Fruit fly (Drosophila melanogaster) whole organism, embryonic: ENCODE data around the gene cdi.
A peak's percentile ranks its signal among the peaks of the same experiment; 100 is the strongest.

Experiments used
- Antp ChIP-seq: fragments of 200-800 bp; sonication (Bioruptor generic); optimal IDR thresholded peaks from 3 replicates; lab custom pipeline; 2016; ENCODE audit warnings: missing biosample characterization, missing genetic modification characterization
- Asciz ChIP-seq: fragments of 200-800 bp; sonication (Bioruptor generic); optimal IDR thresholded peaks from 2 replicates; lab custom pipeline; 2017; ENCODE audit warnings: missing biosample characterization, mild to moderate bottlenecking, missing genetic modification characterization, missing genetic modification reagents
- Awh ChIP-seq: fragments of 200-800 bp; sonication (Bioruptor generic); IDR thresholded peaks from 2 replicates; pipeline ENCODE4, ENCODE4 v1.3.6; 2022; ENCODE audit warnings: missing biosample characterization, missing genetic modification characterization
- CG10147 ChIP-seq: fragments of 200-800 bp; sonication (Bioruptor generic); optimal IDR thresholded peaks from 2 replicates; lab custom pipeline; 2019; ENCODE audit warnings: missing biosample characterization, mild to moderate bottlenecking, missing genetic modification characterization, moderate library complexity
- CG10274 ChIP-seq: fragments of 200-800 bp; sonication (Bioruptor generic); optimal IDR thresholded peaks from 3 replicates; lab custom pipeline; 2017; ENCODE audit warnings: missing biosample characterization, mild to moderate bottlenecking, missing genetic modification characterization
- CG11093 ChIP-seq: fragments of 200-800 bp; sonication (Bioruptor generic); IDR thresholded peaks from 3 replicates; pipeline ENCODE4 v1.3.6; 2022; ENCODE audit warnings: missing biosample characterization, missing genetic modification characterization
- CG11456 ChIP-seq: fragments of 200-800 bp; sonication (Bioruptor generic); IDR thresholded peaks from 3 replicates; pipeline ENCODE4 v1.3.6; 2022; ENCODE audit warnings: missing biosample characterization, missing genetic modification characterization
- CG12391 ChIP-seq: fragments of 200-800 bp; sonication (Bioruptor generic); optimal IDR thresholded peaks from 3 replicates; lab custom pipeline; 2018; ENCODE audit warnings: missing biosample characterization, mild to moderate bottlenecking, missing genetic modification characterization, moderate library complexity
- CG13424 ChIP-seq: fragments of 200-800 bp; sonication (Bioruptor generic); optimal IDR thresholded peaks from 2 replicates; lab custom pipeline; 2019; ENCODE audit warnings: missing biosample characterization, mild to moderate bottlenecking, missing genetic modification characterization, moderate library complexity
- CG14860 ChIP-seq: fragments of 200-800 bp; sonication (Bioruptor generic); IDR thresholded peaks from 3 replicates; pipeline ENCODE4 v1.3.6; 2022; ENCODE audit warnings: missing biosample characterization, missing genetic modification characterization; ENCODE audit not compliant: partially characterized antibody
- CG1529 ChIP-seq: fragments of 200-800 bp; sonication (Bioruptor generic); optimal IDR thresholded peaks from 3 replicates; lab custom pipeline; 2018; ENCODE audit warnings: missing biosample characterization, missing genetic modification characterization
- CG17359 ChIP-seq: fragments of 200-800 bp; sonication (Bioruptor generic); optimal IDR thresholded peaks from 3 replicates; lab custom pipeline; 2018; ENCODE audit warnings: missing biosample characterization, mild to moderate bottlenecking, missing genetic modification characterization, moderate library complexity
- CG1832 ChIP-seq: fragments of 200-800 bp; sonication (Bioruptor generic); optimal IDR thresholded peaks from 2 replicates; lab custom pipeline; 2017; ENCODE audit warnings: missing biosample characterization, mild to moderate bottlenecking, missing genetic modification characterization, inconsistent platforms
- CG2199 ChIP-seq: fragments of 200-800 bp; sonication (Bioruptor generic); IDR thresholded peaks from 3 replicates; pipeline ENCODE4 v1.3.6; 2022; ENCODE audit warnings: missing biosample characterization, missing genetic modification characterization
- CG30020 ChIP-seq: fragments of 200-800 bp; optimal IDR thresholded peaks from 2 replicates; lab custom pipeline; 2019; ENCODE audit warnings: missing biosample characterization, mild to moderate bottlenecking, missing genetic modification characterization, moderate library complexity
- CG3163 ChIP-seq: fragments of 200-800 bp; sonication (Bioruptor generic); optimal IDR thresholded peaks from 3 replicates; lab custom pipeline; 2016; ENCODE audit warnings: missing biosample characterization, missing genetic modification characterization
- CG33557 ChIP-seq: fragments of 200-800 bp; sonication (Bioruptor generic); optimal IDR thresholded peaks from 2 replicates; lab custom pipeline; 2019; ENCODE audit warnings: missing biosample characterization, mild to moderate bottlenecking, missing genetic modification characterization, moderate library complexity
- CG43689 ChIP-seq: fragments of 200-800 bp; sonication (Bioruptor generic); IDR thresholded peaks from 2 replicates; pipeline ENCODE4 v1.3.6; 2022; ENCODE audit warnings: missing biosample characterization, missing genetic modification characterization
- CG4424 ChIP-seq: fragments of 200-800 bp; sonication (Bioruptor generic); optimal IDR thresholded peaks from 3 replicates; lab custom pipeline; 2016; ENCODE audit warnings: missing biosample characterization, missing genetic modification characterization
- CG4707 ChIP-seq: fragments of 200-800 bp; sonication (Bioruptor generic); optimal IDR thresholded peaks from 2 replicates; lab custom pipeline; 2018; ENCODE audit warnings: missing biosample characterization, mild to moderate bottlenecking, missing genetic modification characterization, moderate library complexity
- CG6254 ChIP-seq: fragments of 200-800 bp; sonication (Bioruptor generic); optimal IDR thresholded peaks from 3 replicates; lab custom pipeline; 2017; ENCODE audit warnings: mild to moderate bottlenecking, missing biosample characterization, missing genetic modification reagents, missing genetic modification characterization
- CG6765 ChIP-seq: fragments of 200-800 bp; sonication (Bioruptor generic); optimal IDR thresholded peaks from 3 replicates; lab custom pipeline; 2017; ENCODE audit warnings: missing biosample characterization, mild to moderate bottlenecking, missing genetic modification characterization
- CG8478 ChIP-seq: fragments of >200 bp; optimal IDR thresholded peaks from 2 replicates; lab custom pipeline; 2018
- CG9215 ChIP-seq: fragments of 200-800 bp; sonication (Bioruptor generic); IDR thresholded peaks from 2 replicates; pipeline ENCODE4 v1.3.6; 2022; ENCODE audit warnings: missing biosample characterization, missing genetic modification characterization
- Dip2 ChIP-seq: fragments of 200-800 bp; sonication (Bioruptor generic); IDR thresholded peaks from 2 replicates; pipeline ENCODE4 v1.3.6; 2022; ENCODE audit warnings: missing biosample characterization, missing genetic modification characterization
- Dp ChIP-seq: fragments of 200-800 bp; sonication (Bioruptor generic); optimal IDR thresholded peaks from 2 replicates; lab custom pipeline; 2018; ENCODE audit warnings: missing biosample characterization, mild to moderate bottlenecking, missing genetic modification characterization, moderate library complexity
- Elba2 ChIP-seq: fragments of 200-800 bp; sonication (Bioruptor generic); optimal IDR thresholded peaks from 3 replicates; lab custom pipeline; 2016; ENCODE audit warnings: missing biosample characterization, missing genetic modification characterization
- HmgZ ChIP-seq: fragments of 200-800 bp; sonication (Bioruptor generic); optimal IDR thresholded peaks from 2 replicates; lab custom pipeline; 2018; ENCODE audit warnings: missing biosample characterization, mild to moderate bottlenecking, missing genetic modification characterization
- MTF-1 ChIP-seq: fragments of 200-800 bp; sonication (Bioruptor generic); optimal IDR thresholded peaks from 2 replicates; lab custom pipeline; 2018; ENCODE audit warnings: missing biosample characterization, mild to moderate bottlenecking, missing genetic modification characterization, borderline replicate concordance
- Nf-YC ChIP-seq: fragments of 200-800 bp; optimal IDR thresholded peaks from 3 replicates; lab custom pipeline; 2019; ENCODE audit warnings: missing biosample characterization, mild to moderate bottlenecking, missing genetic modification characterization, moderate library complexity
- Side ChIP-seq: fragments of 200-800 bp; sonication (Bioruptor generic); optimal IDR thresholded peaks from 2 replicates; lab custom pipeline; 2016; ENCODE audit warnings: missing biosample characterization, missing genetic modification characterization
- Sry-δ ChIP-seq: fragments of 200-800 bp; sonication (Bioruptor generic); optimal IDR thresholded peaks from 2 replicates; lab custom pipeline; 2016; ENCODE audit warnings: missing biosample characterization, missing genetic modification characterization
- Taf1 ChIP-seq: fragments of 200-800 bp; sonication (Bioruptor generic); IDR thresholded peaks from 2 replicates; pipeline ENCODE4 v1.3.6; 2022; ENCODE audit warnings: missing biosample characterization, missing genetic modification characterization
- aop ChIP-seq: fragments of 200-800 bp; sonication (Bioruptor generic); IDR thresholded peaks from 2 replicates; pipeline ENCODE4 v1.3.6; 2022; ENCODE audit warnings: missing biosample characterization, missing genetic modification characterization
- ase ChIP-seq: fragments of 200-800 bp; sonication (Bioruptor generic); IDR thresholded peaks from 3 replicates; pipeline ENCODE4 v1.3.6; 2022; ENCODE audit warnings: missing biosample characterization, missing genetic modification characterization
- ci ChIP-seq: fragments of 200-800 bp; sonication (Bioruptor generic); IDR thresholded peaks from 3 replicates; pipeline ENCODE4 v1.3.6; 2022; ENCODE audit warnings: missing biosample characterization, missing genetic modification characterization
- corto ChIP-seq: fragments of 200-800 bp; sonication (Bioruptor generic); optimal IDR thresholded peaks from 2 replicates; lab custom pipeline; 2016; ENCODE audit warnings: missing biosample characterization, mild to moderate bottlenecking, missing genetic modification characterization, moderate library complexity
- crol ChIP-seq: fragments of 200-800 bp; sonication (Bioruptor generic); IDR thresholded peaks from 2 replicates; pipeline ENCODE4 v1.3.6; 2022; ENCODE audit warnings: missing biosample characterization, missing genetic modification characterization
- fru ChIP-seq: fragments of >200 bp; optimal IDR thresholded peaks from 2 replicates; lab custom pipeline; 2017
- gsb ChIP-seq: fragments of 200-800 bp; sonication (Bioruptor generic); IDR thresholded peaks from 2 replicates; pipeline ENCODE4 v1.3.6; 2022; ENCODE audit warnings: missing biosample characterization, missing genetic modification characterization
- h ChIP-seq: fragments of >200 bp; optimal IDR thresholded peaks from 2 replicates; lab custom pipeline; 2017
- her ChIP-seq: fragments of 200-800 bp; sonication (Bioruptor generic); optimal IDR thresholded peaks from 2 replicates; lab custom pipeline; 2016; ENCODE audit warnings: missing biosample characterization, missing genetic modification characterization
- hkb ChIP-seq, 2 experiments: fragments of 200-800 bp in 1 of 2; fragments of >200 bp in 1 of 2; sonication (Bioruptor generic) in 1 of 2; IDR thresholded peaks in 1 of 2; optimal IDR thresholded peaks in 1 of 2; 2 replicates each; pipeline versions ENCODE4 v1.3.6 to Lab custom; 2017 to 2022; ENCODE audit warnings: missing biosample characterization in 1 of 2, missing genetic modification characterization in 1 of 2
- oc ChIP-seq: fragments of 200-800 bp; sonication (Bioruptor generic); optimal IDR thresholded peaks from 2 replicates; lab custom pipeline; 2018; ENCODE audit warnings: missing biosample characterization, mild to moderate bottlenecking, missing genetic modification characterization, moderate library complexity
- repo ChIP-seq: fragments of 200-800 bp; sonication (Bioruptor generic); optimal IDR thresholded peaks from 2 replicates; lab custom pipeline; 2016; ENCODE audit warnings: missing biosample characterization, missing genetic modification characterization
- sens ChIP-seq: fragments of 200-800 bp; sonication (Bioruptor generic); peaks from one replicate; lab custom pipeline; 2016; ENCODE audit warnings: missing biosample characterization, missing genetic modification characterization
- sim ChIP-seq: fragments of 200-800 bp; sonication (Bioruptor generic); IDR thresholded peaks from 2 replicates; pipeline ENCODE4 v1.3.6; 2022; ENCODE audit warnings: missing biosample characterization, missing genetic modification characterization
- slp2 ChIP-seq: fragments of 200-800 bp; sonication (Bioruptor generic); optimal IDR thresholded peaks from 2 replicates; lab custom pipeline; 2016; ENCODE audit warnings: missing biosample characterization, missing genetic modification characterization
- sr ChIP-seq: fragments of 200-800 bp; sonication (Bioruptor generic); IDR thresholded peaks from 3 replicates; pipeline ENCODE4 v1.3.6; 2022; ENCODE audit warnings: missing biosample characterization, missing genetic modification characterization
- tio ChIP-seq: fragments of 200-800 bp; sonication (Bioruptor generic); optimal IDR thresholded peaks from 2 replicates; lab custom pipeline; 2017; ENCODE audit warnings: missing biosample characterization, missing genetic modification characterization, inconsistent platforms
- toy ChIP-seq: fragments of 200-800 bp; sonication (Bioruptor generic); IDR thresholded peaks from 2 replicates; pipeline ENCODE4 v1.3.6; 2022; ENCODE audit warnings: missing biosample characterization, missing genetic modification characterization
- ttk ChIP-seq: fragments of 200-800 bp; sonication (Bioruptor generic); IDR thresholded peaks from 2 replicates; pipeline ENCODE4 v2.1.2; 2022; ENCODE audit warnings: missing biosample characterization, missing genetic modification characterization
- z ChIP-seq: fragments of 200-800 bp; sonication (Bioruptor generic); IDR thresholded peaks from 3 replicates; pipeline ENCODE4 v1.3.6; 2022; ENCODE audit warnings: missing biosample characterization, missing genetic modification characterization

Gene cdi

dm6 chr3R:19074207-19074606, 19.9 kb downstream of the cdi start (continued):
- no peak for TF ChIP-seq Nf-YC (tag; lab: Kevin White, UChicago)
- peak; percentile 38; the same call in 1 of the 2 replicates for TF ChIP-seq Awh
- 0 out of 3 replicates have a peak, but pooled peaks have one; percentile 12 for TF ChIP-seq ci
- no peak for TF ChIP-seq CG43689
- no peak for TF ChIP-seq hkb (optimal IDR thresholded peaks at IDR 0.05; lab: Kevin White, UChicago)
- peak; percentile 62; the same call in 1 of the 2 replicates for TF ChIP-seq hkb (GFP tag; IDR thresholded peaks at IDR 0.05; lab: Robert Waterston, UW)
- TF ChIP-seq CG6254 (GFP tag; lab: Kevin White, UChicago) = no peak
- no peak for TF ChIP-seq CG1529 (GFP tag; lab: Kevin White, UChicago)
- peak; percentile 37; the same call in 1 of the 2 replicates for TF ChIP-seq ttk (GFP tag; lab: Robert Waterston, UW)
- TF ChIP-seq ase (GFP tag; lab: Robert Waterston, UW) = peak; percentile 54; the same call in 1 of the 3 replicates
- TF ChIP-seq h (lab: Kevin White, UChicago) = no peak
- no peak for TF ChIP-seq CG1832 (GFP tag; lab: Kevin White, UChicago)
- no peak for TF ChIP-seq Side (GFP tag; lab: Kevin White, UChicago)
- TF ChIP-seq CG14860 (GFP tag; lab: Robert Waterston, UW) = no peak
- no peak for TF ChIP-seq Dp (GFP tag; lab: Kevin White, UChicago)
- peak; percentile 45 for TF ChIP-seq CG4424 (GFP tag; lab: Kevin White, UChicago)
- TF ChIP-seq gsb (GFP tag; lab: Robert Waterston, UW) = no peak
- no peak for TF ChIP-seq CG30020
- peak; percentile 78 for TF ChIP-seq sens (GFP tag; lab: Kevin White, UChicago)
- TF ChIP-seq Taf1 (GFP tag; lab: Robert Waterston, UW) = no peak
- no peak for TF ChIP-seq CG17359 (tag; lab: Kevin White, UChicago)
- no peak for TF ChIP-seq CG11093 (GFP tag; lab: Robert Waterston, UW)
- TF ChIP-seq aop (GFP tag; lab: Robert Waterston, UW) = no peak
- peak; percentile 59; the same call in 1 of the 3 replicates for TF ChIP-seq CG2199
- no peak for TF ChIP-seq her (GFP tag; lab: Kevin White, UChicago)
- TF ChIP-seq Sry-δ (GFP tag; lab: Kevin White, UChicago) = no peak
- TF ChIP-seq CG4707 = no peak
- no peak for TF ChIP-seq fru (lab: Kevin White, UChicago)
- TF ChIP-seq CG10147 (GFP tag; lab: Kevin White, UChicago) = no peak
- no peak for TF ChIP-seq CG8478
- no peak for TF ChIP-seq sr (GFP tag; lab: Robert Waterston, UW)
- no peak for TF ChIP-seq Elba2 (GFP tag; lab: Kevin White, UChicago)
- TF ChIP-seq CG12391 (tag; lab: Kevin White, UChicago) = no peak
- TF ChIP-seq z (GFP tag; lab: Robert Waterston, UW) = no peak
- no peak for TF ChIP-seq CG10274 (GFP tag; lab: Kevin White, UChicago)
- no peak for TF ChIP-seq CG13424 (tag; lab: Kevin White, UChicago)
- TF ChIP-seq HmgZ (tag; lab: Kevin White, UChicago) = no peak
- TF ChIP-seq CG3163 (GFP tag; lab: Kevin White, UChicago) = no peak
- no peak for TF ChIP-seq CG6765 (GFP tag; lab: Kevin White, UChicago)
- no peak for TF ChIP-seq oc (tag; lab: Kevin White, UChicago)
- TF ChIP-seq tio (GFP tag; lab: Kevin White, UChicago) = no peak
- no peak for TF ChIP-seq Asciz (GFP tag; lab: Kevin White, UChicago)
- TF ChIP-seq MTF-1 (GFP tag; lab: Kevin White, UChicago) = no peak
- no peak for TF ChIP-seq CG11456 (GFP tag; lab: Robert Waterston, UW)
- no peak for TF ChIP-seq slp2 (GFP tag; lab: Kevin White, UChicago)
- no peak for TF ChIP-seq CG33557 (GFP tag; lab: Kevin White, UChicago)
- no peak for TF ChIP-seq Dip2
- TF ChIP-seq crol = no peak
- TF ChIP-seq CG9215 (GFP tag; lab: Robert Waterston, UW) = no peak
- TF ChIP-seq repo = no peak
- TF ChIP-seq sim = no peak
- no peak for TF ChIP-seq Antp
- TF ChIP-seq toy (GFP tag; lab: Robert Waterston, UW) = no peak
- TF ChIP-seq corto (GFP tag; lab: Kevin White, UChicago) = no peak
